In the genomic region with DNA sequence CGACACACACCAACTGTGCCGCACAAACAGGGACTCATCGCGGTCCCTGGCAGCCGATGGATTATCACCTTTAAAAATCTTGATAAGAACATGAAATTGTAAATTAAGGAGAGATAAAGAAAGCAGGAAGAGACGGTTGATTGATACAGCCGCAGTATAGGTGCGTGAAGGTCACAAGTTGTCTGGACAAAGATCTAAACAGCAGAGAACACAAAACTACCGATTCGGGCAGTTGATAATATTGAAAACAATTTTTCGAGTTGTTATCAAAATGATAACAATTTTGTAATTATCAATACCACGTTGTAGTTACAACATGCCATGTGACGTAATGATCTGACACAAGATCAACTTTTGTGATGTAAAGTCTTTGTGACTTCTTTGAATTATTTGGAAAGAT, we compare ENCODE assay signal across 5 worm cellular contexts.
TF ChIP-seq lines count a peak whose summit lies in the region.

No protein-coding gene starts in this region.

TF ChIP-seq in whole organism, L1 larva, 84 proteins besides CTCF, POLR2A, EP300 and RAD21 (continued from another document and continues in another):
- no peak for TF ChIP-seq Y116A8C.19 (tag; optimal IDR thresholded peaks at IDR 0.05; lab: Kevin White, UChicago; ENCODE audit: borderline replicate concordance)
- peak; percentile 88 for TF ChIP-seq lin-14 (GFP tag; optimal IDR thresholded peaks at IDR 0.05; lab: Kevin White, UChicago)
- TF ChIP-seq nhr-11 (tag; optimal IDR thresholded peaks at IDR 0.05; lab: Kevin White, UChicago) = no peak
- TF ChIP-seq sup-37 (GFP tag; optimal IDR thresholded peaks at IDR 0.05; lab: Kevin White, UChicago) = no peak
- peak; percentile 18 for TF ChIP-seq irx-1 (tag; optimal IDR thresholded peaks at IDR 0.05; lab: Kevin White, UChicago)
- TF ChIP-seq zag-1 (tag; optimal IDR thresholded peaks at IDR 0.05; lab: Kevin White, UChicago) = no peak
- no peak for TF ChIP-seq zip-4 (GFP tag; optimal IDR thresholded peaks at IDR 0.05; lab: Kevin White, UChicago)
- TF ChIP-seq nhr-28 (tag; optimal IDR thresholded peaks at IDR 0.05; lab: Kevin White, UChicago) = no peak
- TF ChIP-seq pax-3 (tag; optimal IDR thresholded peaks at IDR 0.05; lab: Kevin White, UChicago) = no peak
- peak; percentile 81 for TF ChIP-seq snu-23 (GFP tag; optimal IDR thresholded peaks at IDR 0.05; lab: Kevin White, UChicago)
- no peak for TF ChIP-seq C04F5.9 (tag; optimal IDR thresholded peaks at IDR 0.05; lab: Kevin White, UChicago)
- TF ChIP-seq ceh-88 (GFP tag; IDR thresholded peaks at IDR 0.05; lab: Robert Waterston, UW) = peak; percentile 55
- peak; percentile 99 for TF ChIP-seq nhr-85 (tag; lab: Kevin White, UChicago)
- peak; percentile 1 to 84 for TF ChIP-seq lin-35 (GFP tag; optimal IDR thresholded peaks at IDR 0.05; lab: Kevin White, UChicago)
- TF ChIP-seq vab-15 (tag; optimal IDR thresholded peaks at IDR 0.05; lab: Kevin White, UChicago) = no peak
- TF ChIP-seq aha-1 (tag; optimal IDR thresholded peaks at IDR 0.05; lab: Kevin White, UChicago) = no peak
- TF ChIP-seq unc-30 (tag; optimal IDR thresholded peaks at IDR 0.05; lab: Kevin White, UChicago) = no peak
- TF ChIP-seq lin-39 (tag; optimal IDR thresholded peaks at IDR 0.05; lab: Kevin White, UChicago) = no peak
- peak; percentile 36 for TF ChIP-seq nhr-77 (tag; optimal IDR thresholded peaks at IDR 0.05; lab: Kevin White, UChicago)
- no peak for TF ChIP-seq unc-86 (tag; optimal IDR thresholded peaks at IDR 0.05; lab: Kevin White, UChicago)
- no peak for TF ChIP-seq sox-4 (tag; optimal IDR thresholded peaks at IDR 0.05; lab: Kevin White, UChicago)
- TF ChIP-seq dsc-1 (tag; optimal IDR thresholded peaks at IDR 0.05; lab: Kevin White, UChicago) = no peak
- no peak for TF ChIP-seq hlh-4 (tag; optimal IDR thresholded peaks at IDR 0.05; lab: Kevin White, UChicago)
- TF ChIP-seq ama-1 (optimal IDR thresholded peaks at IDR 0.05; lab: Kevin White, UChicago) = no peak
- no peak for TF ChIP-seq mef-2 (tag; optimal IDR thresholded peaks at IDR 0.05; lab: Kevin White, UChicago)
- TF ChIP-seq nhr-237 (tag; optimal IDR thresholded peaks at IDR 0.05; lab: Kevin White, UChicago) = no peak
- TF ChIP-seq nhr-71 (tag; optimal IDR thresholded peaks at IDR 0.05; lab: Kevin White, UChicago) = peak; percentile 95

TF ChIP-seq in whole organism, L2 larva, 48 proteins besides CTCF, POLR2A, EP300 and RAD21 (continued from another document and continues in another):
- TF ChIP-seq nhr-237 (tag; optimal IDR thresholded peaks at IDR 0.05; lab: Kevin White, UChicago) (no peak), ZK546.5 (tag; optimal IDR thresholded peaks at IDR 0.05; lab: Kevin White, UChicago) (no peak), nhr-10 (tag; optimal IDR thresholded peaks at IDR 0.05; lab: Kevin White, UChicago) (no peak), nhr-23 (tag; optimal IDR thresholded peaks at IDR 0.05; lab: Kevin White, UChicago) (no peak), lin-39 (tag; optimal IDR thresholded peaks at IDR 0.05; lab: Kevin White, UChicago) (no peak), ceh-16 (tag; optimal IDR thresholded peaks at IDR 0.05; lab: Kevin White, UChicago) (peak; percentile 90), nhr-21 (tag; optimal IDR thresholded peaks at IDR 0.05; lab: Kevin White, UChicago) (peak; percentile 98), ztf-11 (tag; optimal IDR thresholded peaks at IDR 0.05; lab: Kevin White, UChicago) (no peak), sem-4 (tag; optimal IDR thresholded peaks at IDR 0.05; lab: Kevin White, UChicago) (peak; percentile 29), snpc-4 (tag; optimal IDR thresholded peaks at IDR 0.05; lab: Kevin White, UChicago) (no peak), nhr-77 (tag; optimal IDR thresholded peaks at IDR 0.05; lab: Kevin White, UChicago) (no peak), skn-1 (tag; optimal IDR thresholded peaks at IDR 0.05; lab: Kevin White, UChicago) (no peak), gmeb-1 (tag; optimal IDR thresholded peaks at IDR 0.05; lab: Kevin White, UChicago) (peak; percentile 78), nhr-25 (tag; optimal IDR thresholded peaks at IDR 0.05; lab: Kevin White, UChicago) (peak; percentile 93), unc-55 (GFP tag; optimal IDR thresholded peaks at IDR 0.05; lab: Kevin White, UChicago) (no peak), ztf-1 (GFP tag; conservative IDR thresholded peaks at IDR 0.05; lab: Robert Waterston, UW) (no peak), Y55F3AM.14 (GFP tag; optimal IDR thresholded peaks at IDR 0.05; lab: Kevin White, UChicago) (peak; percentile 57), zag-1 (tag; optimal IDR thresholded peaks at IDR 0.05; lab: Kevin White, UChicago) (no peak), blmp-1 (tag; optimal IDR thresholded peaks at IDR 0.05; lab: Kevin White, UChicago; ENCODE audit: insufficient read depth) (peak; percentile 79), lin-11 (tag; optimal IDR thresholded peaks at IDR 0.05; lab: Kevin White, UChicago) (no peak), crh-2 (tag; optimal IDR thresholded peaks at IDR 0.05; lab: Kevin White, UChicago) (peak; percentile 94), ama-1 (optimal IDR thresholded peaks at IDR 0.05; lab: Kevin White, UChicago) (no peak), ztf-4 (tag; optimal IDR thresholded peaks at IDR 0.05; lab: Kevin White, UChicago) (peak; percentile 19), unc-39 (tag; optimal IDR thresholded peaks at IDR 0.05; lab: Kevin White, UChicago) (no peak), nhr-129 (tag; optimal IDR thresholded peaks at IDR 0.05; lab: Kevin White, UChicago) (peak; percentile 88), mdl-1 (tag; optimal IDR thresholded peaks at IDR 0.05; lab: Kevin White, UChicago) (peak; percentile 10 to 83)

TF ChIP-seq in whole organism, L3 larva, 47 proteins besides CTCF, POLR2A, EP300 and RAD21 (continued from another document):
- TF ChIP-seq nhr-11 (tag; optimal IDR thresholded peaks at IDR 0.05; lab: Kevin White, UChicago) (no peak), elt-2 (tag; optimal IDR thresholded peaks at IDR 0.05; lab: Kevin White, UChicago) (peak; percentile 99), nhr-43 (tag; optimal IDR thresholded peaks at IDR 0.05; lab: Kevin White, UChicago; ENCODE audit: poor library complexity, severe bottlenecking) (peak; percentile 96), elt-3 (tag; optimal IDR thresholded peaks at IDR 0.05; lab: Kevin White, UChicago) (peak in 2 of 3 experiments; percentile 4 to 84), nhr-23 (tag; optimal IDR thresholded peaks at IDR 0.05; lab: Kevin White, UChicago) (peak; percentile 94), ama-1 (optimal IDR thresholded peaks at IDR 0.05; lab: Kevin White, UChicago) (no peak), pha-4 (tag; optimal IDR thresholded peaks at IDR 0.05; lab: Kevin White, UChicago) (peak; percentile 69), mdl-1 (tag; optimal IDR thresholded peaks at IDR 0.05; lab: Kevin White, UChicago) (peak; percentile 2), pqm-1 (tag; optimal IDR thresholded peaks at IDR 0.05; lab: Kevin White, UChicago) (peak; percentile 100), nhr-25 (tag; optimal IDR thresholded peaks at IDR 0.05; lab: Kevin White, UChicago) (peak; percentile 88), R02D3.7 (tag; optimal IDR thresholded peaks at IDR 0.05; lab: Kevin White, UChicago) (peak; percentile 50), nhr-28 (tag; optimal IDR thresholded peaks at IDR 0.05; lab: Kevin White, UChicago) (no peak), egl-27 (tag; optimal IDR thresholded peaks at IDR 0.05; lab: Kevin White, UChicago) (peak; percentile 45)

TF ChIP-seq in whole organism, L4 larva, 104 proteins besides CTCF, POLR2A, EP300 and RAD21 (continued from another document and continues in another):
- TF ChIP-seq nhr-11 (tag; optimal IDR thresholded peaks at IDR 0.05; lab: Kevin White, UChicago) (peak; percentile 41), mep-1 (tag; optimal IDR thresholded peaks at IDR 0.05; lab: Kevin White, UChicago) (peak; percentile 82), snpc-1.2 (GFP tag; IDR thresholded peaks at IDR 0.05; lab: Robert Waterston, UW) (no peak), dmd-8 (GFP tag; IDR thresholded peaks at IDR 0.05; lab: Robert Waterston, UW) (no peak), mxl-3 (GFP tag; optimal IDR thresholded peaks at IDR 0.05; lab: Kevin White, UChicago) (peak; percentile 85), lsy-2 (tag; optimal IDR thresholded peaks at IDR 0.05; lab: Kevin White, UChicago) (peak in 1 of 2 experiments; percentile 83), Y75B8A.6 (GFP tag; IDR thresholded peaks at IDR 0.05; lab: Robert Waterston, UW) (no peak), nhr-102 (tag; optimal IDR thresholded peaks at IDR 0.05; lab: Kevin White, UChicago) (peak; percentile 98), aha-1 (tag; lab: Kevin White, UChicago) (peak; percentile 94), php-3 (GFP tag; IDR thresholded peaks at IDR 0.05; lab: Robert Waterston, UW) (peak; percentile 94), dve-1 (tag; optimal IDR thresholded peaks at IDR 0.05; lab: Kevin White, UChicago; ENCODE audit: insufficient read depth) (peak; percentile 98), fos-1 (tag; optimal IDR thresholded peaks at IDR 0.05; lab: Kevin White, UChicago) (no peak), R02D3.7 (tag; optimal IDR thresholded peaks at IDR 0.05; lab: Kevin White, UChicago) (no peak), rbr-2 (tag; optimal IDR thresholded peaks at IDR 0.05; lab: Kevin White, UChicago) (peak; percentile 27), nhr-48 (tag; optimal IDR thresholded peaks at IDR 0.05; lab: Kevin White, UChicago) (peak; percentile 94), unc-39 (tag; optimal IDR thresholded peaks at IDR 0.05; lab: Kevin White, UChicago) (no peak), egl-43 (GFP tag; IDR thresholded peaks at IDR 0.05; lab: Robert Waterston, UW) (no peak), nhr-6 (tag; optimal IDR thresholded peaks at IDR 0.05; lab: Kevin White, UChicago) (no peak), hif-1 (tag; optimal IDR thresholded peaks at IDR 0.05; lab: Kevin White, UChicago) (peak in 1 of 2 experiments; percentile 41), duxl-1 (tag; optimal IDR thresholded peaks at IDR 0.05; lab: Kevin White, UChicago; ENCODE audit: poor library complexity) (peak; percentile 48), F44E2.7 (GFP tag; IDR thresholded peaks at IDR 0.05; lab: Robert Waterston, UW) (no peak), zfp-2 (tag; optimal IDR thresholded peaks at IDR 0.05; lab: Kevin White, UChicago) (no peak), tra-1 (GFP tag; IDR thresholded peaks at IDR 0.05; lab: Robert Waterston, UW) (peak; percentile 89), nhr-76 (tag; optimal IDR thresholded peaks at IDR 0.05; lab: Kevin White, UChicago) (peak; percentile 18), lin-15B (tag; optimal IDR thresholded peaks at IDR 0.05; lab: Kevin White, UChicago) (no peak), dpl-1 (GFP tag; optimal IDR thresholded peaks at IDR 0.05; lab: Kevin White, UChicago) (peak; percentile 54), madf-5 (GFP tag; IDR thresholded peaks at IDR 0.05; lab: Robert Waterston, UW) (no peak), Y48G9A.11 (GFP tag; IDR thresholded peaks at IDR 0.05; lab: Robert Waterston, UW) (no peak), Y5F2A.4 (GFP tag; optimal IDR thresholded peaks at IDR 0.05; lab: Kevin White, UChicago) (no peak), lin-29 (GFP tag; IDR thresholded peaks at IDR 0.05; lab: Robert Waterston, UW) (no peak), ztf-7 (tag; optimal IDR thresholded peaks at IDR 0.05; lab: Kevin White, UChicago) (peak; percentile 86), tag-97 (GFP tag; IDR thresholded peaks at IDR 0.05; lab: Robert Waterston, UW) (no peak), hlh-11 (tag; optimal IDR thresholded peaks at IDR 0.05; lab: Kevin White, UChicago) (peak; percentile 97), mdl-1 (tag; optimal IDR thresholded peaks at IDR 0.05; lab: Kevin White, UChicago) (peak in 1 of 2 experiments; percentile 91), nhr-42 (GFP tag; IDR thresholded peaks at IDR 0.05; lab: Robert Waterston, UW) (0 out of 2 replicates have a peak, but pooled peaks have one; percentile 55)

TF ChIP-seq in whole organism, young adult, 124 proteins besides CTCF, POLR2A, EP300 and RAD21 (continued from another document):
- TF ChIP-seq mcd-1 (GFP tag; IDR thresholded peaks at IDR 0.05; lab: Robert Waterston, UW) = peak; percentile 38; the same call in 1 of the 2 replicates
- no peak for TF ChIP-seq hsf-1 (GFP tag; IDR thresholded peaks at IDR 0.05; lab: Robert Waterston, UW)
- peak; percentile 71 for TF ChIP-seq atf-7 (tag; optimal IDR thresholded peaks at IDR 0.05; lab: Kevin White, UChicago)
- TF ChIP-seq ztf-26 (tag; optimal IDR thresholded peaks at IDR 0.05; lab: Kevin White, UChicago) = peak; percentile 86
- TF ChIP-seq K11D2.4 (GFP tag; IDR thresholded peaks at IDR 0.05; lab: Robert Waterston, UW) = 0 out of 2 replicates have a peak, but pooled peaks have one; percentile 47
- peak; percentile 62 for TF ChIP-seq chd-7 (tag; optimal IDR thresholded peaks at IDR 0.05; lab: Kevin White, UChicago)
- TF ChIP-seq unc-62 (GFP tag; optimal IDR thresholded peaks at IDR 0.05; lab: Kevin White, UChicago) = peak; percentile 2
- TF ChIP-seq somi-1 (GFP tag; optimal IDR thresholded peaks at IDR 0.05; lab: Kevin White, UChicago) = peak; percentile 79
- no peak for TF ChIP-seq B0035.1 (tag; optimal IDR thresholded peaks at IDR 0.05; lab: Kevin White, UChicago)
- TF ChIP-seq lin-40 (tag; optimal IDR thresholded peaks at IDR 0.05; lab: Kevin White, UChicago) = peak; percentile 86
TF ChIP-seq in whole organism, young adult: peak in this region for 20.
